Fruit fly (Drosophila melanogaster) whole organism: ENCODE data around the gene Eip93F.

ENCODE experiments used
- CG8478 ChIP-seq: fragments of >200 bp; optimal IDR thresholded peaks from 2 replicates; lab custom pipeline; 2018; ENCODE audit warnings: inconsistent platforms
- Dll ChIP-seq: fragments of >200 bp; optimal IDR thresholded peaks from 2 replicates; lab custom pipeline; 2017
- EcR ChIP-seq, 2 experiments: fragments of >200 bp; optimal IDR thresholded peaks; 2 replicates each; lab custom pipeline; 2017; ENCODE audit warnings: missing biosample characterization in 2 of 2, missing genetic modification characterization in 2 of 2, missing genetic modification reagents in 2 of 2
- pan ChIP-seq: fragments of >200 bp; optimal IDR thresholded peaks from 2 replicates; lab custom pipeline; 2017
- psq ChIP-seq: fragments of >200 bp; optimal IDR thresholded peaks from 2 replicates; lab custom pipeline; 2017
- usp ChIP-seq: fragments of >200 bp; optimal IDR thresholded peaks from 2 replicates; lab custom pipeline; 2017; ENCODE audit warnings: missing biosample characterization, missing genetic modification characterization, mixed read lengths

Eip93F gene

dm6 chr3R:21943982-21944627 lies 4.8 kb upstream of the Eip93F start:
- TF ChIP-seq usp (GFP tag; lab: Kevin White, UChicago): no peak
- TF ChIP-seq EcR (GFP tag; optimal IDR thresholded peaks at IDR 0.05; lab: Kevin White, UChicago): peak; percentile 85 to 88
- TF ChIP-seq Dll (lab: Kevin White, UChicago): no peak

dm6 chr3R:21944666-21945065 lies 4.2 kb upstream of the Eip93F start:
- TF ChIP-seq CG8478 (lab: Kevin White, UChicago): no peak
- TF ChIP-seq psq: no peak
- TF ChIP-seq usp (GFP tag; lab: Kevin White, UChicago): no peak
- no peak for TF ChIP-seq EcR (GFP tag; optimal IDR thresholded peaks at IDR 0.05; lab: Kevin White, UChicago)
- no peak for TF ChIP-seq Dll (lab: Kevin White, UChicago)
- TF ChIP-seq pan (lab: Kevin White, UChicago): no peak

dm6 chr3R:21945754-21946153 lies 3.2 kb upstream of the Eip93F start:
- no peak for TF ChIP-seq Dll (lab: Kevin White, UChicago)
- TF ChIP-seq pan (lab: Kevin White, UChicago): no peak
- no peak for TF ChIP-seq EcR (GFP tag; optimal IDR thresholded peaks at IDR 0.05; lab: Kevin White, UChicago)
- TF ChIP-seq usp (GFP tag; lab: Kevin White, UChicago): no peak
- no peak for TF ChIP-seq CG8478 (lab: Kevin White, UChicago)
- TF ChIP-seq psq: no peak

dm6 chr3R:21948081-21948480 lies 833 bp upstream of the Eip93F start:
- TF ChIP-seq psq (no peak), pan (lab: Kevin White, UChicago) (no peak), usp (GFP tag; lab: Kevin White, UChicago) (no peak), CG8478 (lab: Kevin White, UChicago) (no peak), Dll (lab: Kevin White, UChicago) (no peak), EcR (GFP tag; optimal IDR thresholded peaks at IDR 0.05; lab: Kevin White, UChicago) (no peak)

dm6 chr3R:21949561-21949862 lies 598 bp downstream of the Eip93F start:
- no peak for TF ChIP-seq pan (lab: Kevin White, UChicago)
- TF ChIP-seq EcR (GFP tag; optimal IDR thresholded peaks at IDR 0.05; lab: Kevin White, UChicago): no peak

dm6 chr3R:21951386-21951785 lies 2.5 kb downstream of the Eip93F start:
- no peak for TF ChIP-seq usp (GFP tag; lab: Kevin White, UChicago)
- TF ChIP-seq CG8478 (lab: Kevin White, UChicago): no peak
- no peak for TF ChIP-seq pan (lab: Kevin White, UChicago)
- TF ChIP-seq Dll (lab: Kevin White, UChicago): no peak
- no peak for TF ChIP-seq EcR (GFP tag; optimal IDR thresholded peaks at IDR 0.05; lab: Kevin White, UChicago)
- no peak for TF ChIP-seq psq

dm6 chr3R:21954056-21954650 lies 5.2 kb downstream of the Eip93F start:
- TF ChIP-seq usp (GFP tag; lab: Kevin White, UChicago) (no peak), EcR (GFP tag; optimal IDR thresholded peaks at IDR 0.05; lab: Kevin White, UChicago) (no peak), psq (no peak), Dll (lab: Kevin White, UChicago) (no peak), pan (lab: Kevin White, UChicago) (no peak), CG8478 (lab: Kevin White, UChicago) (no peak)

- TF ChIP-seq usp (GFP tag; lab: Kevin White, UChicago) (no peak), EcR (GFP tag; optimal IDR thresholded peaks at IDR 0.05; lab: Kevin White, UChicago) (no peak), pan (lab: Kevin White, UChicago) (no peak), Dll (lab: Kevin White, UChicago) (no peak), psq (no peak)
Measured at dm6 chr3R:21956340-21956739, 7.4 kb downstream of the Eip93F start.

dm6 chr3R:21964379-21964778 lies 15.5 kb downstream of the Eip93F start:
- TF ChIP-seq CG8478 (lab: Kevin White, UChicago): no peak
- TF ChIP-seq pan (lab: Kevin White, UChicago): no peak
- no peak for TF ChIP-seq EcR (GFP tag; optimal IDR thresholded peaks at IDR 0.05; lab: Kevin White, UChicago)
- TF ChIP-seq Dll (lab: Kevin White, UChicago): no peak
- TF ChIP-seq psq: no peak
- TF ChIP-seq usp (GFP tag; lab: Kevin White, UChicago): no peak

dm6 chr3R:21967840-21968239 lies 18.9 kb downstream of the Eip93F start:
- TF ChIP-seq usp (GFP tag; lab: Kevin White, UChicago): no peak
- TF ChIP-seq pan (lab: Kevin White, UChicago): no peak
- no peak for TF ChIP-seq CG8478 (lab: Kevin White, UChicago)
- no peak for TF ChIP-seq EcR (GFP tag; optimal IDR thresholded peaks at IDR 0.05; lab: Kevin White, UChicago)
- TF ChIP-seq Dll (lab: Kevin White, UChicago): no peak
- TF ChIP-seq psq: no peak

dm6 chr3R:21969828-21970227 lies 20.9 kb downstream of the Eip93F start:
- no peak for TF ChIP-seq EcR (GFP tag; optimal IDR thresholded peaks at IDR 0.05; lab: Kevin White, UChicago)
- no peak for TF ChIP-seq usp (GFP tag; lab: Kevin White, UChicago)
- TF ChIP-seq CG8478 (lab: Kevin White, UChicago): no peak
- TF ChIP-seq psq: no peak
- no peak for TF ChIP-seq Dll (lab: Kevin White, UChicago)
- TF ChIP-seq pan (lab: Kevin White, UChicago): no peak

- TF ChIP-seq CG8478 (lab: Kevin White, UChicago) (no peak), usp (GFP tag; lab: Kevin White, UChicago) (no peak), Dll (lab: Kevin White, UChicago) (no peak), EcR (GFP tag; optimal IDR thresholded peaks at IDR 0.05; lab: Kevin White, UChicago) (no peak), psq (no peak), pan (lab: Kevin White, UChicago) (no peak)
Measured at dm6 chr3R:21970538-21971080, 21.7 kb downstream of the Eip93F start.
